Worm (Caenorhabditis elegans): ENCODE measurements around the gene gst-32.

The gst-32 gene

DNA sequence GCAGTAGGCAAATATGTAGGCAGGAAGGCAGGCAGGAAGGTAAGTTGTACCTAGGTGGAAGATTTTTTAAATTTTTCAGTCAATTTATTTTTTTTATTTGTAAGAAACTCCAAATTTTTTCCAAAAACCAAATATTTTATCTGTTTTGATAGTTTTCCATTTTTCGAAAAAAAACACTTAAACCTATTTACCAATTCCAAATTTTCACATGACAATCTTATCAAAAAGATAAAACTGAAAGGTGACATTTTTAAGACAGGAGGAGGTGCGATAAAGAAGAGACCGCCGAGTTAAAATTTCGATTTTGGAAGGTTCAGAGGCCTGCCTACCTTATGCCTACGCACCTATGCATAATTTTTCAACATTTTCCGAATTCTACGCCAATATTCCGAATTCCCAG lies 12.6 kb upstream of the gst-32 start:
- TF ChIP-seq nhr-120 (GFP tag; IDR thresholded peaks at IDR 0.05) (no peak), nhr-80 (tag; optimal IDR thresholded peaks at IDR 0.05) (peak; percentile 35), lin-54 (GFP tag; optimal IDR thresholded peaks at IDR 0.05) (no peak), snpc-3.4 (tag; optimal IDR thresholded peaks at IDR 0.05) (no peak), ceh-27 (GFP tag; optimal IDR thresholded peaks at IDR 0.05) (no peak)

DNA sequence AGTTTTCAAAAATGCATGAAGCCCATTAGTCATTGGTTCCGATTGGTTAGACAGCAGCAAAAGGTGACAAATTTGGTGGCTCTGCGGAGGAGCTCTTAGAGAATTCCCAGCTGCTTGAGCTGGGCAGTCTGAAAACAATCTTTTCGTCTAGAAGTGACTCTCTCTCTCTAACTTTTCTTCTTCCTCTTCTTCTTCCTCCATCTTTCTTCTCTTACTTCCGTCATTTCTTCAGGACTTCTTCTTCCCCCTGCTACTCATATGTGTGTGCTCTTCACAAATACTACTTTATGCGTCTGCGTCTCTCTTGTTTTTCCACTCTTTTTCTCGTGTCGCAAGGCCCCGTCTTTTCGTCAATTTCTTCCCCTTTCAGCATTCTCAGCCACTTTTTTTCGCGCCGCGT lies 11.6 kb upstream of the gst-32 start:
- TF ChIP-seq hmg-1.2 (GFP tag; IDR thresholded peaks at IDR 0.05) (peak; percentile 77; the same call in 1 of the 2 replicates), ceh-27 (GFP tag; optimal IDR thresholded peaks at IDR 0.05) (no peak), dpff-1 (tag; optimal IDR thresholded peaks at IDR 0.05) (no peak), athp-1 (tag; optimal IDR thresholded peaks at IDR 0.05) (no peak), ceh-100 (GFP tag; IDR thresholded peaks at IDR 0.05) (no peak), mes-4 (tag; optimal IDR thresholded peaks at IDR 0.05) (no peak), nfyb-1 (GFP tag; IDR thresholded peaks at IDR 0.05) (no peak), T07F8.4 (tag; optimal IDR thresholded peaks at IDR 0.05) (no peak)

DNA sequence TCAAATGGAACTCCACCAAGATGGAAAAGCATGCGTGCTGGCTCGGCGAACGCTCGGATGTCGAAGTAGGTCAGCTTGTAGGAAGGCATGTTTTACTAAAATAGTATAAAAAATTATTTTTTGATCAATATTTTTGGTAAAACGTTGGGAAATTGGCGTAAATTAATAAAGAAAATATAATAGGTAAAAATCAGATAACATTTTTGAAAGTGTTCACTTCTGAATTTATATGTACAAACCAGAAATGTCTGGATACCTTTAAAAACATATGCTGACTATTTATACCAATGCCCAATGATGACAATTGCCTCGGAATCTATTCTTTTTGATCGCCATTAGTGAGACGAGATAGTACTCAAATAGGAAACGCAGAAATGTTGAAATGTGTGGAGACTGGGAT lies 6.9 kb upstream of the gst-32 start, which contains the start of gene gst-35:
Gene gst-35 (minus strand): TSS at position 101 of the 400 bp plus-strand sequence.
- TF ChIP-seq gei-17 (GFP tag; optimal IDR thresholded peaks at IDR 0.05) (no peak), tlf-1 (GFP tag; optimal IDR thresholded peaks at IDR 0.05) (no peak), F37B4.10 (GFP tag; IDR thresholded peaks at IDR 0.05) (no peak), ztf-25 (GFP tag; IDR thresholded peaks at IDR 0.05) (no peak), mel-28 (tag; optimal IDR thresholded peaks at IDR 0.05; ENCODE audit: borderline replicate concordance) (no peak), Y53G8AR.9 (GFP tag; conservative IDR thresholded peaks at IDR 0.05) (no peak), Y56A3A.18 (GFP tag; IDR thresholded peaks at IDR 0.05) (no peak), ceh-27 (GFP tag; optimal IDR thresholded peaks at IDR 0.05) (no peak), nfyb-1 (GFP tag; IDR thresholded peaks at IDR 0.05) (no peak), lsl-1 (GFP tag; optimal IDR thresholded peaks at IDR 0.05) (no peak), B0261.1 (tag; optimal IDR thresholded peaks at IDR 0.05) (no peak), F10E7.11 (tag; optimal IDR thresholded peaks at IDR 0.05) (no peak), egrh-3 (GFP tag; IDR thresholded peaks at IDR 0.05) (no peak), pbrm-1 (GFP tag; IDR thresholded peaks at IDR 0.05) (no peak), dox-1 (GFP tag; IDR thresholded peaks at IDR 0.05) (no peak), chd-7 (tag; optimal IDR thresholded peaks at IDR 0.05) (no peak), snpc-1.1 (tag; optimal IDR thresholded peaks at IDR 0.05; ENCODE audit: insufficient read depth) (no peak)

DNA sequence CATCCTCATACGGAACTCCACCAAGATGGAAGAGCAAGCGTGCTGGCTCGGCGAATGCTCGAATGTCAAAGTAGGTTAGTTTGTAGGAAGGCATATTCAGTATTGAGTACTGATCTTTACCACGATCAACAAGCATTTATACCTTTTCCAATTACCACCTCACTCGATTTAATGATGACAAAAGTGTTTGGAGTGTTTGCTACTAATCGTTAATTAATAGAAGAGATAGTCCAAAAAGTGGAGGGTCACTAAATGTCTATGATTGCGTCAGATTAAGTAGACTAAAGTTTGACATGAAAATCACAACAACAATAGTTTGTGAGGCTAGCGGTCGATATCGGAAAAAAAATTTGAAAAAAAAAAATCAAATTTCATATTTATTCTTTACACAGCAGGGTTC lies 4.7 kb upstream of the gst-32 start, which contains the start of gene gst-34:
Gene gst-34 (minus strand): TSS at position 101 of the 400 bp plus-strand sequence.
- no peak for TF ChIP-seq ccch-3 (GFP tag; optimal IDR thresholded peaks at IDR 0.05)
- TF ChIP-seq egl-44 (GFP tag; IDR thresholded peaks at IDR 0.05), result no peak
- no peak for TF ChIP-seq C17E4.6 (GFP tag; IDR thresholded peaks at IDR 0.05)
- TF ChIP-seq B0035.1 (tag; optimal IDR thresholded peaks at IDR 0.05), result no peak
- TF ChIP-seq T07F8.4 (tag; optimal IDR thresholded peaks at IDR 0.05), result no peak
- no peak for TF ChIP-seq egl-18 (GFP tag; IDR thresholded peaks at IDR 0.05)
- TF ChIP-seq sdz-38 (tag; optimal IDR thresholded peaks at IDR 0.05), result no peak
- TF ChIP-seq K12H6.12 (tag; optimal IDR thresholded peaks at IDR 0.05), result no peak
- TF ChIP-seq F57C9.4 (tag; optimal IDR thresholded peaks at IDR 0.05), result no peak

Data from whole organism, young adult.